Worm (Caenorhabditis elegans) whole organism, L2 larva: Measurements from ENCODE around the gene ZK945.7.

Experiments used
- C34F6.9 ChIP-seq: fragments of 150-350 bp; optimal IDR thresholded peaks from 2 replicates; lab custom pipeline; 2014; ENCODE audit warnings: missing biosample characterization, missing genetic modification characterization
- R02D3.7 ChIP-seq: fragments of 150-350 bp; optimal IDR thresholded peaks from 2 replicates; lab custom pipeline; 2014; ENCODE audit warnings: missing biosample characterization, missing genetic modification characterization
- alr-1 ChIP-seq: fragments of 150-350 bp; optimal IDR thresholded peaks from 2 replicates; lab custom pipeline; 2014; ENCODE audit warnings: missing biosample characterization, missing genetic modification characterization
- aly-2 ChIP-seq: fragments of 150-350 bp; optimal IDR thresholded peaks from 2 replicates; lab custom pipeline; 2014; ENCODE audit warnings: missing biosample characterization, missing genetic modification characterization
- ceh-82 ChIP-seq: fragments of 150-350 bp; optimal IDR thresholded peaks from 2 replicates; lab custom pipeline; 2014; ENCODE audit warnings: missing biosample characterization, missing genetic modification characterization
- crh-2 ChIP-seq: sonication (generic microtip); optimal IDR thresholded peaks from 2 replicates; lab custom pipeline; 2017; ENCODE audit warnings: missing biosample characterization, missing genetic modification characterization
- egl-27 ChIP-seq: sonication (generic microtip); optimal IDR thresholded peaks from 3 replicates; lab custom pipeline; 2017; ENCODE audit warnings: missing biosample characterization, missing genetic modification reagents, missing genetic modification characterization
- elt-1 ChIP-seq: fragments of 150-350 bp; optimal IDR thresholded peaks from 2 replicates; lab custom pipeline; 2014; ENCODE audit warnings: missing biosample characterization, missing genetic modification characterization
- elt-3 ChIP-seq: sonication (generic microtip); optimal IDR thresholded peaks from 2 replicates; lab custom pipeline; 2017; ENCODE audit warnings: missing biosample characterization, missing genetic modification characterization
- fos-1 ChIP-seq: fragments of 150-350 bp; optimal IDR thresholded peaks from 2 replicates; lab custom pipeline; 2014; ENCODE audit warnings: missing biosample characterization, missing genetic modification characterization
- gmeb-1 ChIP-seq: fragments of 150-350 bp; optimal IDR thresholded peaks from 2 replicates; lab custom pipeline; 2014; ENCODE audit warnings: missing biosample characterization, missing genetic modification characterization
- lin-39 ChIP-seq: fragments of 150-350 bp; optimal IDR thresholded peaks from 2 replicates; lab custom pipeline; 2014; ENCODE audit warnings: missing biosample characterization, missing genetic modification reagents, missing genetic modification characterization
- lsy-2 ChIP-seq, 2 experiments: fragments of 150-350 bp in 1 of 2; sonication (generic microtip) in 1 of 2; optimal IDR thresholded peaks; 2 replicates each; lab custom pipeline; 2014 to 2017; ENCODE audit warnings: missing biosample characterization in 2 of 2, missing genetic modification characterization in 2 of 2
- mbf-1 ChIP-seq: sonication (generic microtip); optimal IDR thresholded peaks from 2 replicates; lab custom pipeline; 2017; ENCODE audit warnings: missing biosample characterization, missing genetic modification characterization
- mdl-1 ChIP-seq, 2 experiments: fragments of 150-350 bp in 1 of 2; sonication (generic microtip) in 1 of 2; optimal IDR thresholded peaks; 2 replicates each; lab custom pipeline; 2017; ENCODE audit warnings: missing biosample characterization in 2 of 2, missing genetic modification characterization in 2 of 2
- nhr-10 ChIP-seq: sonication (generic microtip); optimal IDR thresholded peaks from 2 replicates; lab custom pipeline; 2017; ENCODE audit warnings: missing biosample characterization, missing genetic modification characterization
- nhr-12 ChIP-seq: fragments of 150-350 bp; optimal IDR thresholded peaks from 2 replicates; lab custom pipeline; 2014; ENCODE audit warnings: missing biosample characterization, missing genetic modification characterization
- nhr-23 ChIP-seq: fragments of 150-350 bp; optimal IDR thresholded peaks from 2 replicates; lab custom pipeline; 2014; ENCODE audit warnings: missing biosample characterization, missing genetic modification reagents, missing genetic modification characterization
- nhr-237 ChIP-seq: fragments of 150-350 bp; optimal IDR thresholded peaks from 2 replicates; lab custom pipeline; 2014; ENCODE audit warnings: missing biosample characterization, missing genetic modification characterization
- nhr-25 ChIP-seq: fragments of 150-350 bp; sonication (generic microtip); optimal IDR thresholded peaks from 3 replicates; lab custom pipeline; 2014; ENCODE audit warnings: missing biosample characterization, missing genetic modification characterization
- sem-4 ChIP-seq: fragments of 150-350 bp; optimal IDR thresholded peaks from 2 replicates; lab custom pipeline; 2014; ENCODE audit warnings: missing biosample characterization, missing genetic modification reagents, missing genetic modification characterization
- skn-1 ChIP-seq: sonication (generic microtip); optimal IDR thresholded peaks from 2 replicates; lab custom pipeline; 2017; ENCODE audit warnings: missing biosample characterization, missing genetic modification characterization
- sma-3 ChIP-seq: sonication (generic microtip); optimal IDR thresholded peaks from 2 replicates; lab custom pipeline; 2016; ENCODE audit warnings: missing genetic modification reagents, missing genetic modification characterization, missing compliant biosample characterization
- sma-9 ChIP-seq, 2 experiments: fragments of 150-350 bp in 1 of 2; sonication (generic microtip) in 1 of 2; optimal IDR thresholded peaks; 2 replicates each; lab custom pipeline; 2014 to 2016; ENCODE audit warnings: missing genetic modification characterization in 2 of 2, mild to moderate bottlenecking in 1 of 2, missing biosample characterization in 1 of 2, missing compliant biosample characterization in 1 of 2, missing genetic modification reagents in 1 of 2, moderate library complexity in 1 of 2
- snpc-4 ChIP-seq: fragments of 150-350 bp; optimal IDR thresholded peaks from 2 replicates; lab custom pipeline; 2014; ENCODE audit warnings: missing biosample characterization, missing genetic modification characterization
- unc-55 ChIP-seq: fragments of 150-350 bp; sonication (generic microtip); optimal IDR thresholded peaks from 3 replicates; lab custom pipeline; 2014; ENCODE audit warnings: missing biosample characterization, missing genetic modification reagents, missing genetic modification characterization
- unc-62 ChIP-seq: fragments of 150-350 bp; optimal IDR thresholded peaks from 2 replicates; lab custom pipeline; 2014; ENCODE audit warnings: missing biosample characterization, missing genetic modification reagents, missing genetic modification characterization
- zag-1 ChIP-seq: fragments of 150-350 bp; optimal IDR thresholded peaks from 2 replicates; lab custom pipeline; 2014; ENCODE audit warnings: missing biosample characterization, missing genetic modification characterization
- ztf-1 ChIP-seq: fragments of 200-800 bp; sonication (Bioruptor generic); conservative IDR thresholded peaks from 2 replicates; pipeline ENCODE4 v1.3.6; 2022; ENCODE audit warnings: missing genetic modification characterization, missing compliant biosample characterization
- ztf-11 ChIP-seq: sonication (generic microtip); optimal IDR thresholded peaks from 2 replicates; lab custom pipeline; 2017; ENCODE audit warnings: missing biosample characterization, missing genetic modification characterization
- ztf-4 ChIP-seq: fragments of 150-350 bp; optimal IDR thresholded peaks from 2 replicates; lab custom pipeline; 2014; ENCODE audit warnings: missing biosample characterization, missing genetic modification characterization

The ZK945.7 gene

DNA sequence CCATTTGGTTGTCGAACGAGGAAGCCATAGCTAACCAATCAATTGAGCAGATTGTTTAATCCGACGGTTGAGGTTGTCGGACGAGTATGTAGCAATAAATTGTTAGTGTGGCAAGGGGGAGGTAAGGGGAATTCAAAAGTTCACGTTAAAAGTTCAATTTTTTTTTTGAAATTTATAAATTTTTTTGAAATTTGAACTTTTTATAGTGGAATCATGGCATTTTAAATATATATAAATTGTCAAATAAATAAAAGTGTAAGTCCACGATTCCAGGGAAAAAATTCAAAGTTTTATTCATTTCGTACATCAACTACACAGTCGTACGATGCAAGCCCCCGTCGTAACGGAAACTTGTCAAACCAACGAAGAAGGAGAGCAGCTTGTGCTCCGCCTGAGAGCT lies at the start of gene ZK945.7, which contains the start of gene ZK945.8:
Gene ZK945.7 (minus strand): TSS at position 101 of the 400 bp plus-strand sequence.
Gene ZK945.8 (plus strand): TSS at position 275 of the 400 bp plus-strand sequence.
- no peak for TF ChIP-seq fos-1 (tag; lab: Kevin White, UChicago)

DNA sequence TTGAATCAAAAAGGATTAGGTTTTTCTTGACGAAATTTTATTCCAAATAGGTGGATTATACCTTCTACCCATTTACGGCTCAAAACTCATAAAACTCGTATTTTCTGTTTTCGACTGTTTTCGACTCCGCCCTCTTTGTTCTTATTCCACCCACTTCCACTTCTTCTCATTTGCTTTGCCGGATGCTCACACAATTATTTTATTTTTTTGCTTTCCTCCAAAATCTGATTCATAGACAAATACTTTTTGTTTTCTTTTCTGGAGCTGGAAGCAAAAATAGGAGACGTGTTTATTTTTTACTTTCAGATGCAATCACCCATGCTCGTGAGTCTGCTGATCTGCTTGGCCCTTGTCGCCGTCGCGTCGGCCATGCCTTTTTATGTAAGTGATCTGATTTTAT lies 46.8 kb upstream of the ZK945.7 start, which contains the start of gene nlp-63:
Gene nlp-63 (plus strand): TSS at position 301 of the 400 bp plus-strand sequence.
- TF ChIP-seq nhr-12 (tag; lab: Kevin White, UChicago) = no peak
- TF ChIP-seq unc-62 (GFP tag; lab: Kevin White, UChicago) = no peak
- no peak for TF ChIP-seq nhr-23 (tag; lab: Kevin White, UChicago)
- TF ChIP-seq gmeb-1 (tag; lab: Kevin White, UChicago) = no peak
- no peak for TF ChIP-seq sem-4 (tag; lab: Kevin White, UChicago)
- no peak for TF ChIP-seq zag-1 (tag; lab: Kevin White, UChicago)
- TF ChIP-seq sma-9 (GFP tag; optimal IDR thresholded peaks at IDR 0.05; lab: Kevin White, UChicago) = no peak
- TF ChIP-seq sma-9 (tag; optimal IDR thresholded peaks at IDR 0.05; lab: Kevin White, UChicago) = no peak
- TF ChIP-seq ztf-1 = no peak
- no peak for TF ChIP-seq aly-2 (tag; lab: Kevin White, UChicago)
- no peak for TF ChIP-seq elt-1 (tag; lab: Kevin White, UChicago)

DNA sequence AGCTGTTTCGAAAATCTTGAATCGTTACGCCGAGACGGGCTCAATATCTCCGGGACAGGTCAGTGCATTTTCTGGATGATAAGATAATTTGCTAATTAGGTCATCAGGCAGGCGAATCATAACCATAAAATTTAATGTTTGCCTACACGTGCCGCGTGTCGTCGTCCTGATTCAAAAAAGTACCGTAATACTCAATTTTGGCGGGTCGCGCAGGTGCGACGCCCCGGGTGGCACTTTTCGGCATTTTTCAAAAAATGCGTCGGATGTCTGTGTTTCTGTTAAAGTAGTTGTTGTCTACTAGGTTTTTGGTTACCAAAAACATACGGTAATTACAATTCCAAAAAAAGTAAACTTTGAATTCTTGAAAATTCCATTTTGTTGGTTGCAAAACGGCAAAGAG lies 39.2 kb upstream of the ZK945.7 start:
- TF ChIP-seq fos-1 (tag; lab: Kevin White, UChicago) = no peak
- TF ChIP-seq unc-55 (GFP tag; lab: Kevin White, UChicago) = no peak
- TF ChIP-seq nhr-10 = no peak
- TF ChIP-seq nhr-25 (tag; lab: Kevin White, UChicago) = no peak
- TF ChIP-seq gmeb-1 (tag; lab: Kevin White, UChicago) = no peak
- TF ChIP-seq lin-39 (tag; lab: Kevin White, UChicago) = no peak
- no peak for TF ChIP-seq snpc-4
- TF ChIP-seq mbf-1 (tag; lab: Kevin White, UChicago) = no peak
- no peak for TF ChIP-seq alr-1 (tag; lab: Kevin White, UChicago)
- no peak for TF ChIP-seq nhr-23 (tag; lab: Kevin White, UChicago)
- no peak for TF ChIP-seq ceh-82 (tag; lab: Kevin White, UChicago)
- TF ChIP-seq sma-3 = no peak
- no peak for TF ChIP-seq crh-2
- no peak for TF ChIP-seq ztf-1
- TF ChIP-seq ztf-4 (tag; lab: Kevin White, UChicago) = no peak
- no peak for TF ChIP-seq lsy-2 (tag; optimal IDR thresholded peaks at IDR 0.05; lab: Kevin White, UChicago)
- TF ChIP-seq, all 48 proteins: peak for 0

DNA sequence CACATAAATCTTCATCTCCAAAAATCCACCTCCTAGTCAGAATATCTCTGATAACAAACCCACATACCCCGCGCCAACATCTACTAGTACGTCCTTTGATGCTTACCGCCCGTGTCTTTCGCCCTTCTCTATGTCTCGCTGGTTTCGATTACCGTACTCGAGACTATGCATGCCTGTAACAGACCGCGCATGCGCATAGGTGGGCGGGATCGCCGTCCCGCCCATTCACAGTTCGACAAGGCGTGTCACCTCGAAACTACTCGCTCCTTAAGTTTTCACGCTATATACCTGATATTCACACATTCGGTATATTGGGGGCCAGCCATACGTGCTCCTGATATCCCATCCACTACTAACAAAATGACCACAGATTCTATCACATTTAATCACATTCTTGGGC lies 38.2 kb upstream of the ZK945.7 start, which contains the start of gene pax-3:
Gene pax-3 (plus strand): TSS at position 83 of the 400 bp plus-strand sequence.
- TF ChIP-seq snpc-4 (no peak), mdl-1 (tag; optimal IDR thresholded peaks at IDR 0.05; lab: Kevin White, UChicago) (no peak), R02D3.7 (no peak), nhr-237 (tag; lab: Kevin White, UChicago) (no peak), lin-39 (tag; lab: Kevin White, UChicago) (no peak), sma-3 (no peak), skn-1 (tag; lab: Kevin White, UChicago) (no peak)

DNA sequence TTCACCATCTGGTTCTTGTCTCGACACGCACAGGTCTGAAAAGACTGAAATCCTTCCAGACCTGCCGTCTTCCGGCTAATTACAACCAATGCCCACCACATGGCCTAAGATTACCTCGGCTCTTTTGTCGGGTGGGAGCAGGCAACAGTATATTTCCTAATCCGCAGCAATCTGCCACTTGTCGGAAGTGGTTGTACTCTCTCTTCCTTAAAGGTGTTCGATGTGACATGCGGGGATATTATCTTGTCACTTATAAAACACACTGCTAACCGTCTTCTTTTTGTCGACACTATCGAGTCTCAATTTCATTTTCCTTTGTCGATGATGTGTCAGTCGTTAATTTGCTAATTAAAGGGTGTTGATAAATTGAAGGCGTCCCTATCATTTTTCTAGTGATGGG lies 35.8 kb upstream of the ZK945.7 start, which contains the start of gene F27E5.3:
Gene F27E5.3 (minus strand): TSS at position 101 of the 400 bp plus-strand sequence.
- TF ChIP-seq nhr-10 = no peak
- TF ChIP-seq nhr-23 (tag; lab: Kevin White, UChicago) = no peak
- no peak for TF ChIP-seq egl-27 (tag; lab: Kevin White, UChicago)
- TF ChIP-seq nhr-237 (tag; lab: Kevin White, UChicago) = no peak
- no peak for TF ChIP-seq ztf-4 (tag; lab: Kevin White, UChicago)
- no peak for TF ChIP-seq elt-3 (tag; lab: Kevin White, UChicago)
- no peak for TF ChIP-seq ztf-11 (tag; lab: Kevin White, UChicago)

DNA sequence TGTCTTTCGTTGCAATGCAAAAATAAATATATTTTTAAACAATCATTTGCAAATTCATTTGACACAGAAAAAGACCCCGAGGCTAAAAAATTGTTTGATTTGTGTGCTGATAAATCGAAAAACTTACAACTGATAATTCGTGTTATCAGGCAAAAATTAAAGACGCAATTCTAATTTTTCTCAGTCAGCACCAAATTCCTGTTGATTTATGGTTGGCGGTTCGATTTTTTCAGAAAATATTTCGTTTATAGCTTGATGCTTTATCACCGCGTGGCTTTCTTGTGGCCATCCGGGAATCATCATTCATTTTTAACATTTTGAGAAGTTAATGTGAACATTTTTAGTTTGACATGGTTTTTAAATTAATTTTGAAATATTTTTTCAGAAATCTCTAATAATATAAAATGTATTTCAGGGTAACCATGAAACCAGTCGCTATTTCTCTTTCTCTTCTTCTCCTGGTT lies 30.9 kb upstream of the ZK945.7 start, which contains the start of gene asah-2:
Gene asah-2 (plus strand): TSS at position 414 of the 464 bp plus-strand sequence.
- TF ChIP-seq C34F6.9 (tag; lab: Kevin White, UChicago) (no peak), fos-1 (tag; lab: Kevin White, UChicago) (peak; percentile 88), sma-9 (GFP tag; optimal IDR thresholded peaks at IDR 0.05; lab: Kevin White, UChicago) (peak; percentile 25), sma-9 (tag; optimal IDR thresholded peaks at IDR 0.05; lab: Kevin White, UChicago) (no peak)
